Worm (Caenorhabditis elegans) whole organism, early embryonic: ENCODE measurements around the gene acr-2.

Experiments
- F13C5.2 ChIP-seq: sonication (generic microtip); optimal IDR thresholded peaks from 2 replicates; lab custom pipeline; 2017; ENCODE audit warnings: mild to moderate bottlenecking, missing genetic modification characterization, inconsistent platforms, missing compliant biosample characterization
- aly-1 ChIP-seq: sonication (generic microtip); optimal IDR thresholded peaks from 2 replicates; lab custom pipeline; 2016; ENCODE audit warnings: missing genetic modification characterization, missing compliant biosample characterization
- ama-1 ChIP-seq: fragments of 150-350 bp; optimal IDR thresholded peaks from 2 replicates; lab custom pipeline; 2014
- ceh-13 ChIP-seq: fragments of 200-800 bp; sonication (Bioruptor generic); optimal IDR thresholded peaks from 2 replicates; lab custom pipeline; 2018; ENCODE audit warnings: mild to moderate bottlenecking, missing genetic modification characterization, missing compliant biosample characterization
- ceh-36 ChIP-seq: sonication (generic microtip); optimal IDR thresholded peaks from 2 replicates; lab custom pipeline; 2016; ENCODE audit warnings: missing genetic modification characterization, inconsistent platforms, missing compliant biosample characterization
- flt-1 ChIP-seq: fragments of 200-800 bp; sonication (Bioruptor generic); IDR thresholded peaks from 2 replicates; pipeline ENCODE4 v1.3.6; 2022; ENCODE audit warnings: missing genetic modification characterization, missing compliant biosample characterization
- hmbx-1 ChIP-seq: sonication (generic microtip); optimal IDR thresholded peaks from 2 replicates; lab custom pipeline; 2016; ENCODE audit warnings: mild to moderate bottlenecking, missing genetic modification characterization, missing compliant biosample characterization
- hmg-4 ChIP-seq: fragments of 200-800 bp; sonication (Bioruptor generic); optimal IDR thresholded peaks from 2 replicates; lab custom pipeline; 2018; ENCODE audit warnings: mild to moderate bottlenecking, missing genetic modification characterization, missing compliant biosample characterization
- scrt-1 ChIP-seq: fragments of 200-800 bp; sonication (Bioruptor generic); IDR thresholded peaks from 2 replicates; pipeline ENCODE4 v1.3.6; 2022; ENCODE audit warnings: missing genetic modification characterization, missing compliant biosample characterization
- tbx-11 ChIP-seq: fragments of 200-800 bp; sonication (Bioruptor generic); IDR thresholded peaks from 2 replicates; pipeline ENCODE4 v1.3.6; 2022; ENCODE audit warnings: missing genetic modification characterization, missing compliant biosample characterization
- tbx-37 ChIP-seq: fragments of 200-800 bp; sonication (Bioruptor generic); conservative IDR thresholded peaks from 2 replicates; pipeline ENCODE4 v1.3.6; 2022; ENCODE audit warnings: missing genetic modification reagents, missing genetic modification characterization, missing compliant biosample characterization
- tra-4 ChIP-seq: sonication (generic microtip); optimal IDR thresholded peaks from 2 replicates; lab custom pipeline; 2017; ENCODE audit warnings: missing genetic modification characterization, missing compliant biosample characterization

DNA sequence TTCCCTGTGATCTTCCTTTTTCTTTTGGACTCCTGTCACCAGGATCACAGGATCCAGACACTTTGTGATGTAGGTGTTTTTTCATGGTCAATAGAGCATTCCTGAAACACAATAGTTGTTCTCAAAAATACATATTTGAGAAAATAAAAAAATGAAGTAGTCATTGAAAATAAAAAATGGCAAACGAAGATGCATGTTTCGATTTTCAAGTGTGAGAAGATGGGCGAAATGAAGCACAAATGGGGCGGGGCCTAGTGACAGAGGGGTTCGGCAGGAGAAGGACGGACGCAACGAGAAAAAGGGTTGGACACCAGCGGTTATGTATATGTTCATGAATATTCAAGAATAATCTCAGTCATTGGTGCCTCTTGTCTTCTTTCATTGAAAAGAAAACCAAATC is 12.4 kb upstream of the acr-2 start, which contains the start of gene F38B6.6:
- no peak for TF ChIP-seq scrt-1 (GFP tag; lab: Robert Waterston, UW)
- TF ChIP-seq ceh-36 (tag; lab: Kevin White, UChicago): no peak
- TF ChIP-seq tbx-37 (GFP tag; lab: Robert Waterston, UW): no peak
- no peak for TF ChIP-seq ama-1 (lab: Kevin White, UChicago)
- TF ChIP-seq tbx-11 (GFP tag; lab: Robert Waterston, UW): no peak
- TF ChIP-seq hmbx-1 (tag; lab: Kevin White, UChicago): no peak
- no peak for TF ChIP-seq hmg-4 (GFP tag; lab: Kevin White, UChicago)
- TF ChIP-seq F13C5.2: no peak
- TF ChIP-seq tra-4: no peak
- TF ChIP-seq flt-1 (GFP tag; lab: Robert Waterston, UW): no peak
- TF ChIP-seq aly-1 (tag; lab: Kevin White, UChicago): no peak
- no peak for TF ChIP-seq ceh-13 (GFP tag; lab: Kevin White, UChicago)
